Worm (Caenorhabditis elegans): ENCODE results near the gene B0507.9.

The B0507.9 gene

DNA sequence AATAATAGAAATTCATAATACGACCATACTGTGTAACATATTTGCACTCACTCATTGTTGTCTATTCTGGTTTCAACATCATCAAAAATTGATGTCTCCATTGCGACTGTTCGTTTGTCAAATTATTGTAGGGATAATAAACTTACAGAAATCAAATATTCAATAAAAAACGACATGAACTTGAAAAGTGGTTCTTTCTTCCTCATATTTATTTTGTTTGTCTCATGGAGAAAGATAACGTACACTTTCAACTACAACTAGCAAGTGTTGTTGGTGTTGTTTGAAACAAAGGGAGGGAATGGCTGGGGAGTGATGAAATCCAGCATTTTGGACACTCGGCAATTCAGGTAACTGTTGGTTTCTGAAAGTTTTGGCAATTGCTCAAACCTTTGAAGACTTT lies at the start of gene B0507.9:
Gene B0507.9, minus strand, starts transcription at position 101 of the 400 bp plus-strand sequence.
- no peak for TF ChIP-seq unc-62 (GFP tag; optimal IDR thresholded peaks at IDR 0.05)
- no peak for TF ChIP-seq ztf-1 (GFP tag; conservative IDR thresholded peaks at IDR 0.05)
- TF ChIP-seq elt-1 (tag; optimal IDR thresholded peaks at IDR 0.05), result no peak
- no peak for TF ChIP-seq C34F6.9 (tag; optimal IDR thresholded peaks at IDR 0.05)
- TF ChIP-seq fos-1 (tag; optimal IDR thresholded peaks at IDR 0.05), result no peak
- TF ChIP-seq ztf-11 (tag; optimal IDR thresholded peaks at IDR 0.05), result no peak
- no peak for TF ChIP-seq sma-3 (GFP tag; optimal IDR thresholded peaks at IDR 0.05)
- no peak for TF ChIP-seq elt-3 (tag; optimal IDR thresholded peaks at IDR 0.05)

DNA sequence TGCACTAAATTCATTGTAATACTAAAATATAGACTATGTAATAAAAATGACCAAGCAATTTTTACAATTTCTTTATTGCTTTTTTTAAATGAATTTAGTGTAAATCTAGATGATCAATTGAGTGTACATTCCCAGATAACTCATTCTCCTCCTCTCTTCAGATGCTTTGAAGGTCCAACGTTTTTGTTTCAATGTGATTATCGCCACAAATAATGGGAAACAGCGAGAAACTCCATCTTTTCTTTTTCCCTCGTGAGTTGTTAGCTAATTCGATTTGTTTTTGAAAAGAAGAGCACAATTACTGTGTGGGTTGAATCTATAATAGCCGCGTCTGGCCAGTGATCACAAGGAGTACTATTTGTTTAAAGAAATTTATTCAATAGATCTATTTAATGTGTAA lies 39.2 kb upstream of the B0507.9 start:
- peak; percentile 11 for TF ChIP-seq sma-9 (GFP tag; optimal IDR thresholded peaks at IDR 0.05)
- no peak for TF ChIP-seq sma-9 (tag; optimal IDR thresholded peaks at IDR 0.05)
- no peak for TF ChIP-seq elt-1 (tag; optimal IDR thresholded peaks at IDR 0.05)

DNA sequence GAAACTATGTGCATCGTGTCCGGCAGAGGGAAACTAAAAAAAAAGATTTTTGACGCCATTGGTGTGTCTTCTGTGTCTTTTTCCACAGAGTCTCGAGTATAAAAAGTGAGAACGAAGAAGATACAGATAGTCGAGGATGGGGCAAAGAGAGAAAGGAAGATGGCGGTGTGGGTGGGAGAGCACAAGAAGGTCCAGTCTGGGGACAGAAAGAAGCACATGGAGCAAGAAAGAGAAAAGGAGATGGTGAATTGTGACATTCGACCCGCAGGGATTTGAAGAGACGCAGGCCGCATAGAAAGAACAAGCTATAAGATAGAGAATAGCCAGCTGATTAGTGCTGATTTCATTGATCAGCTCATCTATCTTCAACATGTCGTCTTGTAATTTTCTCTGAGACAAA lies 36.4 kb upstream of the B0507.9 start:
- TF ChIP-seq aly-2 (tag; optimal IDR thresholded peaks at IDR 0.05) (no peak), lsy-2 (tag; optimal IDR thresholded peaks at IDR 0.05) (no peak), egl-27 (tag; optimal IDR thresholded peaks at IDR 0.05) (no peak), zag-1 (tag; optimal IDR thresholded peaks at IDR 0.05) (peak; percentile 6), snpc-4 (tag; optimal IDR thresholded peaks at IDR 0.05) (no peak), dmd-4 (tag; optimal IDR thresholded peaks at IDR 0.05) (no peak), sma-9 (GFP tag; optimal IDR thresholded peaks at IDR 0.05) (peak; percentile 67), sma-9 (tag; optimal IDR thresholded peaks at IDR 0.05) (no peak), Y55F3AM.14 (GFP tag; optimal IDR thresholded peaks at IDR 0.05) (no peak), ceh-16 (tag; optimal IDR thresholded peaks at IDR 0.05) (no peak), lin-39 (tag; optimal IDR thresholded peaks at IDR 0.05) (no peak), nhr-77 (tag; optimal IDR thresholded peaks at IDR 0.05) (no peak), unc-55 (GFP tag; optimal IDR thresholded peaks at IDR 0.05) (no peak), skn-1 (tag; optimal IDR thresholded peaks at IDR 0.05) (no peak), nhr-6 (tag; optimal IDR thresholded peaks at IDR 0.05) (no peak), nhr-129 (tag; optimal IDR thresholded peaks at IDR 0.05) (peak; percentile 34), alr-1 (tag; optimal IDR thresholded peaks at IDR 0.05) (no peak), peb-1 (tag; optimal IDR thresholded peaks at IDR 0.05) (no peak), sma-3 (GFP tag; optimal IDR thresholded peaks at IDR 0.05) (no peak), sem-4 (tag; optimal IDR thresholded peaks at IDR 0.05) (no peak), ztf-11 (tag; optimal IDR thresholded peaks at IDR 0.05) (no peak), nhr-21 (tag; optimal IDR thresholded peaks at IDR 0.05) (no peak), ama-1 (optimal IDR thresholded peaks at IDR 0.05) (no peak), C34F6.9 (tag; optimal IDR thresholded peaks at IDR 0.05) (no peak), nhr-12 (tag; optimal IDR thresholded peaks at IDR 0.05) (no peak), nhr-23 (tag; optimal IDR thresholded peaks at IDR 0.05) (no peak), ztf-4 (tag; optimal IDR thresholded peaks at IDR 0.05) (no peak), blmp-1 (tag; optimal IDR thresholded peaks at IDR 0.05; ENCODE audit: insufficient read depth) (no peak), R02D3.7 (tag; optimal IDR thresholded peaks at IDR 0.05) (no peak), nhr-25 (tag; optimal IDR thresholded peaks at IDR 0.05) (no peak), nhr-10 (tag; optimal IDR thresholded peaks at IDR 0.05) (no peak), ceh-82 (tag; optimal IDR thresholded peaks at IDR 0.05) (no peak), nhr-237 (tag; optimal IDR thresholded peaks at IDR 0.05) (no peak), mab-5 (tag; optimal IDR thresholded peaks at IDR 0.05) (no peak), mbf-1 (tag; optimal IDR thresholded peaks at IDR 0.05) (no peak), elt-3 (tag; optimal IDR thresholded peaks at IDR 0.05) (no peak), F13H6.1 (tag; optimal IDR thresholded peaks at IDR 0.05) (peak; percentile 77), elt-1 (tag; optimal IDR thresholded peaks at IDR 0.05) (no peak), lin-13 (GFP tag; optimal IDR thresholded peaks at IDR 0.05) (no peak), nhr-11 (tag; optimal IDR thresholded peaks at IDR 0.05) (no peak), ZK546.5 (tag; optimal IDR thresholded peaks at IDR 0.05) (no peak), fos-1 (tag; optimal IDR thresholded peaks at IDR 0.05) (no peak), mdl-1 (tag; optimal IDR thresholded peaks at IDR 0.05) (peak in 1 of 2 experiments; percentile 13)

All from whole organism, L2 larva.